Worm (Caenorhabditis elegans): Measurements from ENCODE around the gene ZK1128.7.

ZK1128.7 gene

DNA sequence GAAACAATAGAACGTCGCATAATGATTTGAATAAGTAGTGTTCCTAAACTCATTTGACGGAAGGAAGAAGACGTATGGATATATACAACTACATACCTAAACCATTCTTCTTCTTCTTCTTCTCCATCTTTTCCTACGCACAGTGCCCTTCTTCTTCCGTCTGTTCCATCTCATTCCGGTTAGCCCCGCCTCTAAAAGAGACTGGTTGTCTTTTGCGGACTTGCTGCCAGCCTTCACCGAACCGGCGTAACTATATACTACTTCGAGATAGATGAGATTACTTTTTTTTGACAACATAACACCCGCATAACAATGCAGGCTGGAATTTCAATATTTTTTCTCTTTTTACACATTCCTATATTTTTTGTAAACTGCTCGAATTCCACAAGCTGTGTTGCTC, 23.6 kb downstream of the ZK1128.7 start, which contains the start of the genes K08E5.5 and mua-3:
TSS of gene K08E5.5 (minus strand) at position 101 of the 400 bp plus-strand sequence.
TSS of gene mua-3 (plus strand) at position 313 of the 400 bp plus-strand sequence.
- no peak for TF ChIP-seq F23B12.7 (tag; optimal IDR thresholded peaks at IDR 0.05; ENCODE audit: insufficient read depth)
- TF ChIP-seq ceh-58 (GFP tag; IDR thresholded peaks at IDR 0.05): no peak
- TF ChIP-seq nhr-120 (GFP tag; IDR thresholded peaks at IDR 0.05): no peak
- no peak for TF ChIP-seq xnd-1 (tag; optimal IDR thresholded peaks at IDR 0.05)
- TF ChIP-seq mxl-1 (tag; optimal IDR thresholded peaks at IDR 0.05): no peak
- TF ChIP-seq ama-1 (optimal IDR thresholded peaks at IDR 0.05): no peak
- no peak for TF ChIP-seq ama-1 (GFP tag; optimal IDR thresholded peaks at IDR 0.05)
- TF ChIP-seq lsl-1 (GFP tag; optimal IDR thresholded peaks at IDR 0.05): no peak
- no peak for TF ChIP-seq nhr-27 (tag; optimal IDR thresholded peaks at IDR 0.05)
- no peak for TF ChIP-seq egrh-3 (GFP tag; IDR thresholded peaks at IDR 0.05)
- no peak for TF ChIP-seq sdz-38 (tag; optimal IDR thresholded peaks at IDR 0.05)
- TF ChIP-seq unc-62 (GFP tag; optimal IDR thresholded peaks at IDR 0.05): no peak
- TF ChIP-seq bed-1 (GFP tag; IDR thresholded peaks at IDR 0.05): no peak
- no peak for TF ChIP-seq lin-35 (GFP tag; optimal IDR thresholded peaks at IDR 0.05)

DNA sequence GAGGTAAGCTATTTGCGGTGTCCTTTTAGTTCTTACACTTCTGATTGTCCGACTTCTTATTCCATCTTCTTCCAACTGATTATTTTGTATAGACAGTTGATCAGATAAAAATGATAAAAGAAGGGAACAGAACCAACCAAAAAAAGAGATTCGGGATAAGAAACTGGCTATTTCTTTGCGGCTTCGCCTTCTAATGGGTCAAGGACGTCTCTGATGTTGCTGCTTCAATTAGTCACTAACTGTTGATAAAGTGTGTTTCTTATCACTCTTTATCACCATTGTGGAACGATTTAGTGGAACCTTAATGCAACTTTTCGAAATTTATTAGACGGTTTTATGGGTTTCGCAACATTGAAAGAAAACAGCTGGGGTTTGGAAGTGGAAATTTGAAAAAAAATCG, 33.5 kb downstream of the ZK1128.7 start:
- TF ChIP-seq ceh-40 (GFP tag; IDR thresholded peaks at IDR 0.05) (no peak), rpc-1 (optimal IDR thresholded peaks at IDR 0.05) (no peak), rpc-1 (tag; optimal IDR thresholded peaks at IDR 0.05) (no peak), hrde-1 (tag; optimal IDR thresholded peaks at IDR 0.05; ENCODE audit: borderline replicate concordance) (no peak), die-1 (tag; optimal IDR thresholded peaks at IDR 0.05) (no peak), cebp-1 (GFP tag; IDR thresholded peaks at IDR 0.05) (no peak), cebp-1 (tag; optimal IDR thresholded peaks at IDR 0.05) (no peak), ztf-6 (GFP tag; IDR thresholded peaks at IDR 0.05) (no peak), B0035.1 (tag; optimal IDR thresholded peaks at IDR 0.05) (no peak), hmg-1.2 (GFP tag; IDR thresholded peaks at IDR 0.05) (no peak), lin-40 (tag; optimal IDR thresholded peaks at IDR 0.05) (no peak), egl-18 (GFP tag; IDR thresholded peaks at IDR 0.05) (no peak), sptf-2 (GFP tag; optimal IDR thresholded peaks at IDR 0.05) (no peak), Y56A3A.18 (GFP tag; IDR thresholded peaks at IDR 0.05) (no peak), lin-35 (GFP tag; optimal IDR thresholded peaks at IDR 0.05) (no peak), hlh-12 (tag; optimal IDR thresholded peaks at IDR 0.05) (no peak), F23B12.7 (tag; optimal IDR thresholded peaks at IDR 0.05; ENCODE audit: insufficient read depth) (no peak), Y67H2A.10 (GFP tag; conservative IDR thresholded peaks at IDR 0.05) (no peak), ceh-27 (GFP tag; optimal IDR thresholded peaks at IDR 0.05) (no peak)

DNA sequence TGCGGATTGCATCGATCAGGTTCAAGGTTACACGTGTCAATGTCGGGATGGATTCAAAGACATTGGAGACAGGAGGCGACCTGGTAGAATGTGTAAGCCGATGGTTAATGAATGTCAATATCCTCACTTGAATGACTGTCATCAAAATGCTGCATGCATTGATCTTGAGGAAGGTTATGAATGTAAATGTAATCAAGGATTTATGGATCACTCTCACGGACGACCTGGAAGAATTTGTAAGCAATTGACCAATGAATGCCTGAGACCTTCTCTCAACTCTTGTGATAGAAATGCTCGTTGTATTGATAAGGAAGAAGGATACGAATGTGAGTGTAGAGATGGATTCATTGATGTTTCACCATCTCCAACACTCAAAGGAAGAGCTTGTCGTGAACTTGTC, 41.2 kb downstream of the ZK1128.7 start:
- TF ChIP-seq lag-1 (GFP tag; IDR thresholded peaks at IDR 0.05) (no peak), T26A5.8 (tag; optimal IDR thresholded peaks at IDR 0.05) (no peak), ZK185.1 (tag; optimal IDR thresholded peaks at IDR 0.05; ENCODE audit: poor library complexity, severe bottlenecking) (no peak), C17E4.6 (GFP tag; IDR thresholded peaks at IDR 0.05) (no peak)

DNA sequence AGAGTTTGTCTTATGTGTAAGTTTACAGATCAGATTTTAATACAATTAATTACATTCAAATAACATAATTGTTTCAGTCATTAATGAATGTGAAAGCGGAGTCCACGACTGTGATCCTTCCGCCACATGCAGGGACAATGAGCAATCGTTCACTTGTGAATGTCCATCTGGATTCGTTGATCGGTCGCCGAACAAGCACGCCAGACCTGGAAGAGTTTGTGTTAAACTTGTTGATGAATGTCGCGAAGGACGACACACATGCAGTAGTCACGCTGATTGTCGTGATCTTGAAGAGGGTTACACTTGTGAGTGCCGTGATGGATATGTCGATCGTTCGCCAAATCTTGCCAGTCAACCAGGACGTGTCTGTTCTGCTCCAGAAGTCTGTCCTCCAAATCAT, 41.7 kb downstream of the ZK1128.7 start:
- TF ChIP-seq ztf-18 (tag; optimal IDR thresholded peaks at IDR 0.05) (no peak), madf-3 (GFP tag; IDR thresholded peaks at IDR 0.05) (no peak), ccch-3 (GFP tag; optimal IDR thresholded peaks at IDR 0.05) (no peak), snpc-1.1 (tag; optimal IDR thresholded peaks at IDR 0.05; ENCODE audit: insufficient read depth) (no peak), cebp-1 (GFP tag; IDR thresholded peaks at IDR 0.05) (no peak), cebp-1 (tag; optimal IDR thresholded peaks at IDR 0.05) (no peak), ceh-100 (GFP tag; IDR thresholded peaks at IDR 0.05) (no peak), repo-1 (tag; optimal IDR thresholded peaks at IDR 0.05) (no peak), nhr-80 (tag; optimal IDR thresholded peaks at IDR 0.05) (no peak), hlh-26 (GFP tag; conservative IDR thresholded peaks at IDR 0.05) (no peak)
